Worm (Caenorhabditis elegans) whole organism, late embryonic: ENCODE measurements around the gene mcm-5.

Source experiments
- F13H6.1 ChIP-seq: sonication (generic microtip); optimal IDR thresholded peaks from 2 replicates; lab custom pipeline; 2016; ENCODE audit warnings: missing genetic modification characterization, missing compliant biosample characterization
- hlh-6 ChIP-seq: sonication (generic microtip); optimal IDR thresholded peaks from 2 replicates; lab custom pipeline; 2016; ENCODE audit warnings: missing genotype, missing genetic modification characterization, missing compliant biosample characterization

- TF ChIP-seq hlh-6 (tag; lab: Kevin White, UChicago): no peak
- no peak for TF ChIP-seq F13H6.1 (tag; lab: Kevin White, UChicago)
Observed at ce11 chrIII:4287379-4287778, 3.7 kb downstream of the mcm-5 start, which contains the start of gene R10E4.3.
